Fruit fly (Drosophila melanogaster): ENCODE data around the gene CG7276.
A peak's percentile ranks its signal among the peaks of the same experiment; 100 is the strongest.

Gene CG7276

DNA sequence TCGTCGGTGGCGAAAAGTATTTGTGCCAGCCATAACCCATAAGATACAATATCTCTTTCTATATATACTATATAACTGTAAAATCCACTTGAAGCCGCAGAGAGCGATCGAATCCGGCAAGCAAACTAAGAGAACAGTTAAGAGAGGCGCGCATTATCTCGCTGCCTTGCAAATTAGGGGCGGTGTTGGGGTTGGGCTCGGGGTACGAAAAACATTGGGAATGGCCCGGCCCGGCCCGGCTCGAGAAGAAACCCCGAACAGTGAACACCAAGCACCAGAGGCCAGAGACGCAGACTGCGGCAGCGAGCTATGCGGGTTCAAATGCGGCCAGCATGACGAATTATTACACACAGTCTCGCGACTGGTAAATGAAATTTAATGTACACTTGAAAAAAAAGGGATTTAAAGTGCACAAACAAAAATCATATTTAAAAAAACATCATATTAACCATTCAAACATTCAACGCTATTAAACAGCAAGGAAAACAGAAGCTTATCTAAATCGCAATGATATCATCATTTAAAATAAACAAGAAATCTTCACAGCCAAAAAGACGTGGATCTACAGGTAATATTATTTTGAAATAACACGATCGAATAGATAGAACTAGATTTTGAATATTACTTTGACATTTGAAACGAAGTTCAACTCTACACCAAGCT lies 34.5 kb downstream of the CG7276 start:
- TF ChIP-seq CG34367 (tag; optimal IDR thresholded peaks at IDR 0.05) (no peak), Pif1B (GFP tag; optimal IDR thresholded peaks at IDR 0.05) (no peak), CG4496 (GFP tag; IDR thresholded peaks at IDR 0.05) (peak; percentile 90), CG17806 (tag; optimal IDR thresholded peaks at IDR 0.05) (peak; percentile 4), D1 (tag; optimal IDR thresholded peaks at IDR 0.05) (no peak), CG8159 (tag; optimal IDR thresholded peaks at IDR 0.05) (peak; percentile 63), rn (GFP tag; IDR thresholded peaks at IDR 0.05) (0 out of 2 replicates have a peak, but pooled peaks have one; percentile 31), EcR (GFP tag; optimal IDR thresholded peaks at IDR 0.05) (peak; percentile 73), CG32121 (GFP tag; IDR thresholded peaks at IDR 0.05) (peak; percentile 50; the same call in 1 of the 2 replicates), CG8301 (tag; optimal IDR thresholded peaks at IDR 0.05) (peak; percentile 60), CG13204 (GFP tag; optimal IDR thresholded peaks at IDR 0.05) (no peak), CG9948 (tag; optimal IDR thresholded peaks at IDR 0.05) (peak; percentile 45), CG14655 (GFP tag; optimal IDR thresholded peaks at IDR 0.05) (peak; percentile 79), Ets98B (GFP tag; IDR thresholded peaks at IDR 0.05) (peak; percentile 64; the same call in 1 of the 2 replicates), CG15710 (tag; optimal IDR thresholded peaks at IDR 0.05) (peak; percentile 9), CG12605 (GFP tag; IDR thresholded peaks at IDR 0.05) (peak; percentile 40), Pif1A (GFP tag; optimal IDR thresholded peaks at IDR 0.05) (no peak), Snoo (tag; optimal IDR thresholded peaks at IDR 0.05) (peak; percentile 3), gl (tag; optimal IDR thresholded peaks at IDR 0.05) (no peak), CG10348 (GFP tag; IDR thresholded peaks at IDR 0.05) (0 out of 2 replicates have a peak, but pooled peaks have one; percentile 6), fd96Ca (GFP tag; IDR thresholded peaks at IDR 0.05) (peak; percentile 51; the same call in 2 of the 3 replicates)

DNA sequence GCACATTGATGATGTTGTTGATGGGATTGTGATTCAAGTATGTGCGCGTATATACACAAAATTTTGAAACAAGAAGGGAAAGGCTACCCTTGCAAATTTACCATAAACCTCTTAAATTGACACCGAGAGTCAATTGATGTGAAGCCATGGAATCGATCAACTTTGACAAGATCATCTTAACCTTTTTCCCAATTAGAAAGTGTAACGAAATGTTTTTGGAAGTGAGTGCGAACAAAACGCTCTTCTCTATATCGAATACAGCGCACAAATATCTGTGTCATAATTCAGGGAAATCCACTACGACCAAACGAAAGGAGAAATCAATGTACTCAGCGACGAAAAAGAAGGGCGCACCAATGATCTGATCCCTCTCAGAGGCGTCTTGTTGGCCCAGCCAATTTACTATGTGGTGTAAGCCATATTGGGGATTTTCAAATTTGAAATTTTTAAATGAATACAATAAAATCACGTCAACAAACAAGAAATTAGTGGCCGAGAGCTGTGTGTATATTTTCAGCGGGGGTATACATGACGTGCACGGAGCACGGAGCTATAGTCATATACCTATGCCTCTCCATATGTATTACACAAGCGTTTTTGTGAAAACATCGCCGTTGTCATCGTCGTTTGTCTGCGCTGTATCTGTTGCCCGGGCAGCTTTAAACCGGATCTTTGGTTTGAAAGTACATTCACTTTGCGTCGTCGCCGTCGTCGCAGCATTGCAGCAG lies 35.6 kb downstream of the CG7276 start:
- TF ChIP-seq Pif1A (GFP tag; optimal IDR thresholded peaks at IDR 0.05) (peak; percentile 73), Ets98B (GFP tag; IDR thresholded peaks at IDR 0.05) (peak; percentile 41), CG14655 (GFP tag; optimal IDR thresholded peaks at IDR 0.05) (peak; percentile 82), CG15710 (tag; optimal IDR thresholded peaks at IDR 0.05) (peak; percentile 67), CG8301 (tag; optimal IDR thresholded peaks at IDR 0.05) (peak; percentile 70), CG4496 (GFP tag; IDR thresholded peaks at IDR 0.05) (peak; percentile 60; the same call in 1 of the 3 replicates), D1 (tag; optimal IDR thresholded peaks at IDR 0.05) (peak; percentile 48), EcR (GFP tag; optimal IDR thresholded peaks at IDR 0.05) (peak; percentile 52), rn (GFP tag; IDR thresholded peaks at IDR 0.05) (no peak), CG9948 (tag; optimal IDR thresholded peaks at IDR 0.05) (peak; percentile 79), CG8159 (tag; optimal IDR thresholded peaks at IDR 0.05) (peak; percentile 69), fd96Ca (GFP tag; IDR thresholded peaks at IDR 0.05) (peak; percentile 79; the same call in 2 of the 3 replicates), CG13204 (GFP tag; optimal IDR thresholded peaks at IDR 0.05) (peak; percentile 33), CG12605 (GFP tag; IDR thresholded peaks at IDR 0.05) (peak; percentile 15; the same call in 1 of the 2 replicates), CG10348 (GFP tag; IDR thresholded peaks at IDR 0.05) (no peak), CG17806 (tag; optimal IDR thresholded peaks at IDR 0.05) (peak; percentile 68), CG34367 (tag; optimal IDR thresholded peaks at IDR 0.05) (peak; percentile 61), Snoo (tag; optimal IDR thresholded peaks at IDR 0.05) (peak; percentile 62), gl (tag; optimal IDR thresholded peaks at IDR 0.05) (peak; percentile 56), Pif1B (GFP tag; optimal IDR thresholded peaks at IDR 0.05) (peak; percentile 83), CG32121 (GFP tag; IDR thresholded peaks at IDR 0.05) (peak; percentile 23; the same call in 1 of the 2 replicates)

DNA sequence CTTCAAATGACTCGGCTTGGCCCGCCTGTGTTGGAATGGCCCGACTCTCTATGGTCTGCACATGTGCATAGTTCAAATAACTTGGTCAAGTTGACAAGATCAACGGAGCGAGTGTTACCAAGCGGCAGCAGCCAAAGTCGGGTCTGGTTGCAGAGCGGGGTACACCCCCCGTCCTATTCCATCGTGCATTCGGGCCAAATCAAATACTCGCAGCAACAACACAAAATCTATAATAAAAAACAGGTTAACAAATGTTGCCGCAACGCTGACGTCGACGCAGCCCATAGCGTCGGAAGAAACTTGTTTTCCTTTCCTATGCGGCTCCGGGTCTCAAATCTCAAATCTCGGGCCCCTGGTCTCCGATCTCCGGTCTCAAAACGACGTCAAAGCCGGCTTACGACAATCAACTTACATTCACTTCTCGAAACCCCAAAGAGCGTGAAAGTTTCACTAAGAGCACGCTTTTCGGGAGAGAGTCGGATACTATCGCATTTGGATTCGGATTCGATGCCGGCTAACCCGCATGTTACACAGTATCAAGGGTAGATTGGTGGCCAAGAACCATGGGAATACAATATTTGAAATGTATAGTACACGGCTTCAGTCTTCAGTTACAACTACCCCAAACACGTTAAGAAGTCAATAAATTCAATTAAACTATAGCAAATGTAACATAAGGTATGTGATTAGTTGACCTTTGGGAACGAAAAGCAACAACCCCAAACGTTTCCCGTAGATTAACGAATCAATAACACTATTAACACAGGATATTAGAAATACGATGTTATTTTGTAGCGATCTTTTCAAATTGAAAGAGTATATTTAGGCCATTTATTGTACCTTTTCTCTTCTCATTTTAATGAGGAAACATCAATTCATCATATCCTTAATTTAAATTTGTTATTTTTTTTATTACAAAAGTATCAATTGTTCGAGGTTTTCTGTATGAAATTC lies 36.5 kb downstream of the CG7276 start:
- peak; percentile 69 for TF ChIP-seq CG8159 (tag; optimal IDR thresholded peaks at IDR 0.05)
- no peak for TF ChIP-seq CG10348 (GFP tag; IDR thresholded peaks at IDR 0.05)
- peak; percentile 59 for TF ChIP-seq CG17806 (tag; optimal IDR thresholded peaks at IDR 0.05)
- TF ChIP-seq rn (GFP tag; IDR thresholded peaks at IDR 0.05) = no peak
- peak; percentile 83 for TF ChIP-seq CG14655 (GFP tag; optimal IDR thresholded peaks at IDR 0.05)
- TF ChIP-seq CG4496 (GFP tag; IDR thresholded peaks at IDR 0.05) = peak; percentile 48; the same call in 2 of the 3 replicates
- TF ChIP-seq CG12605 (GFP tag; IDR thresholded peaks at IDR 0.05) = 0 out of 2 replicates have a peak, but pooled peaks have one; percentile 9
- TF ChIP-seq fd96Ca (GFP tag; IDR thresholded peaks at IDR 0.05) = peak; percentile 18; the same call in 2 of the 3 replicates
- TF ChIP-seq Pif1A (GFP tag; optimal IDR thresholded peaks at IDR 0.05) = peak; percentile 69
- peak; percentile 81 for TF ChIP-seq Snoo (tag; optimal IDR thresholded peaks at IDR 0.05)
- peak; percentile 72 for TF ChIP-seq CG9948 (tag; optimal IDR thresholded peaks at IDR 0.05)
- TF ChIP-seq CG13204 (GFP tag; optimal IDR thresholded peaks at IDR 0.05) = no peak
- TF ChIP-seq CG34367 (tag; optimal IDR thresholded peaks at IDR 0.05) = peak; percentile 50
- no peak for TF ChIP-seq EcR (GFP tag; optimal IDR thresholded peaks at IDR 0.05)
- TF ChIP-seq Ets98B (GFP tag; IDR thresholded peaks at IDR 0.05) = no peak
- peak; percentile 42 for TF ChIP-seq Pif1B (GFP tag; optimal IDR thresholded peaks at IDR 0.05)
- peak; percentile 73 for TF ChIP-seq CG15710 (tag; optimal IDR thresholded peaks at IDR 0.05)
- 0 out of 2 replicates have a peak, but pooled peaks have one; percentile 10 for TF ChIP-seq CG32121 (GFP tag; IDR thresholded peaks at IDR 0.05)
- no peak for TF ChIP-seq gl (tag; optimal IDR thresholded peaks at IDR 0.05)
- TF ChIP-seq CG8301 (tag; optimal IDR thresholded peaks at IDR 0.05) = peak; percentile 72
- TF ChIP-seq D1 (tag; optimal IDR thresholded peaks at IDR 0.05) = no peak

DNA sequence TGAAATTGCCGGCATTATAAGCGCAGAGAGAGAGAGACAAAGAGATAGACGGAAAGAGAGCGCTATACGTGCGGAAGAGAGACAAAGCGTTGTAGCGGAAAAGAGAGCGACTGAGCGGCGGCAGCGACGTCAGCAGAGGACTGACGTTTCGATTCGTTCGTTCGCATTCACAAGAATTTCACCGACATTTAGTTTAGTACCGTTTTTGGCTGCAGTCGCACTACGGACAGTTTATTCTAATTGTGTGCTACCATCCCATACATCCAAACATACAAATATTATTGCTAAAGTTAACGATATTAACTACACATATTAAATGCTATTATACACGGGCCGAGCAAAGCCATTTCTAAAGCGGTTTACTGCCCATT lies 37.2 kb downstream of the CG7276 start, which contains the start of gene CrebA:
Gene CrebA (plus strand): TSS at position 168 of the 371 bp plus-strand sequence.
- TF ChIP-seq D1 (tag; optimal IDR thresholded peaks at IDR 0.05) = no peak
- no peak for TF ChIP-seq CG17806 (tag; optimal IDR thresholded peaks at IDR 0.05)
- TF ChIP-seq Ets98B (GFP tag; IDR thresholded peaks at IDR 0.05) = peak; percentile 41; the same call in 1 of the 2 replicates
- peak; percentile 88 for TF ChIP-seq CG12605 (GFP tag; IDR thresholded peaks at IDR 0.05)
- TF ChIP-seq CG4496 (GFP tag; IDR thresholded peaks at IDR 0.05) = peak; percentile 56
- peak; percentile 11; the same call in 1 of the 2 replicates for TF ChIP-seq CG32121 (GFP tag; IDR thresholded peaks at IDR 0.05)
